Fruit fly (Drosophila melanogaster): ENCODE data around the gene CG3823.

Gene CG3823

dm6 chrX:6338738-6339614 is 35.2 kb downstream of the CG3823 start (continued):
- 0 out of 3 replicates have a peak, but pooled peaks have one; percentile 16 for TF ChIP-seq CG11695 (GFP tag; IDR thresholded peaks at IDR 0.05)
- TF ChIP-seq Mad (GFP tag; optimal IDR thresholded peaks at IDR 0.05): no peak
- TF ChIP-seq ems (GFP tag; optimal IDR thresholded peaks at IDR 0.05): no peak
- TF ChIP-seq Sin3A (optimal IDR thresholded peaks at IDR 0.05): no peak
- TF ChIP-seq Atf-2 (GFP tag; optimal IDR thresholded peaks at IDR 0.05): no peak
- TF ChIP-seq CG10654 (GFP tag; optimal IDR thresholded peaks at IDR 0.05): no peak
- no peak for TF ChIP-seq fd3F (GFP tag; optimal IDR thresholded peaks at IDR 0.05)
- TF ChIP-seq gem (tag; optimal IDR thresholded peaks at IDR 0.05): peak; percentile 34
- TF ChIP-seq cas (GFP tag; IDR thresholded peaks at IDR 0.05): no peak
- 0 out of 3 replicates have a peak, but pooled peaks have one; percentile 39 for TF ChIP-seq CG11456 (GFP tag; IDR thresholded peaks at IDR 0.05)
- peak; percentile 18; the same call in 1 of the 2 replicates for TF ChIP-seq lmd (GFP tag; IDR thresholded peaks at IDR 0.05)
- no peak for TF ChIP-seq Mrtf (GFP tag; IDR thresholded peaks at IDR 0.05)
- no peak for TF ChIP-seq YL-1 (GFP tag; optimal IDR thresholded peaks at IDR 0.05)
- TF ChIP-seq tx (GFP tag; optimal IDR thresholded peaks at IDR 0.05): no peak
- TF ChIP-seq CG4820 (GFP tag; optimal IDR thresholded peaks at IDR 0.05): no peak
- TF ChIP-seq usp (GFP tag; optimal IDR thresholded peaks at IDR 0.05): no peak
- TF ChIP-seq Oli (tag; optimal IDR thresholded peaks at IDR 0.05): peak; percentile 18
- TF ChIP-seq CG13287 (GFP tag; IDR thresholded peaks at IDR 0.05; ENCODE audit: partially characterized antibody): no peak
- no peak for TF ChIP-seq CG30020 (tag; optimal IDR thresholded peaks at IDR 0.05)
- TF ChIP-seq CG4424 (GFP tag; optimal IDR thresholded peaks at IDR 0.05): no peak
- peak; percentile 64 for TF ChIP-seq Drgx (GFP tag; IDR thresholded peaks at IDR 0.05)
- peak; percentile 24 for TF ChIP-seq ind (GFP tag; optimal IDR thresholded peaks at IDR 0.05)
- TF ChIP-seq inv (GFP tag; IDR thresholded peaks at IDR 0.05; ENCODE audit: partially characterized antibody): no peak
- TF ChIP-seq Poxn (GFP tag; IDR thresholded peaks at IDR 0.05): no peak
- TF ChIP-seq Dip2 (GFP tag; IDR thresholded peaks at IDR 0.05): no peak
- no peak for TF ChIP-seq Mes4 (GFP tag; optimal IDR thresholded peaks at IDR 0.05)
- peak; percentile 15 for TF ChIP-seq CG6254 (GFP tag; optimal IDR thresholded peaks at IDR 0.05)
- TF ChIP-seq zen2 (GFP tag; IDR thresholded peaks at IDR 0.05; ENCODE audit: partially characterized antibody): no peak
- no peak for TF ChIP-seq Dp (GFP tag; optimal IDR thresholded peaks at IDR 0.05)
- no peak for TF ChIP-seq bbx (GFP tag; IDR thresholded peaks at IDR 0.05; ENCODE audit: partially characterized antibody)
- TF ChIP-seq sna (GFP tag; IDR thresholded peaks at IDR 0.05; ENCODE audit: partially characterized antibody): no peak
- peak; percentile 17 for TF ChIP-seq org-1 (GFP tag; optimal IDR thresholded peaks at IDR 0.05)
- TF ChIP-seq CG10209 (GFP tag; optimal IDR thresholded peaks at IDR 0.05): no peak
- peak; percentile 79 for TF ChIP-seq Med (GFP tag)
- no peak for TF ChIP-seq NfI (GFP tag; optimal IDR thresholded peaks at IDR 0.05)
- no peak for TF ChIP-seq Tbp (GFP tag; optimal IDR thresholded peaks at IDR 0.05)
- no peak for TF ChIP-seq MESR4 (GFP tag; optimal IDR thresholded peaks at IDR 0.05)
- no peak for TF ChIP-seq cato (GFP tag; optimal IDR thresholded peaks at IDR 0.05; ENCODE audit: borderline replicate concordance)
- TF ChIP-seq pum (GFP tag; optimal IDR thresholded peaks at IDR 0.05): no peak
- TF ChIP-seq CG7963 (GFP tag; IDR thresholded peaks at IDR 0.05; ENCODE audit: partially characterized antibody): no peak
- no peak for TF ChIP-seq btn (GFP tag; optimal IDR thresholded peaks at IDR 0.05)
- TF ChIP-seq sima (GFP tag; optimal IDR thresholded peaks at IDR 0.05): no peak
- TF ChIP-seq CG7786 (GFP tag; optimal IDR thresholded peaks at IDR 0.05): peak; percentile 31
- TF ChIP-seq tgo (GFP tag; IDR thresholded peaks at IDR 0.05): 0 out of 3 replicates have a peak, but pooled peaks have one; percentile 30
- no peak for TF ChIP-seq CG8388 (GFP tag; optimal IDR thresholded peaks at IDR 0.05)
- TF ChIP-seq CG1024 (GFP tag; IDR thresholded peaks at IDR 0.05): no peak
- no peak for TF ChIP-seq Dbx (GFP tag; IDR thresholded peaks at IDR 0.05)
- TF ChIP-seq CG18262 (tag; optimal IDR thresholded peaks at IDR 0.05): peak; percentile 31
- no peak for TF ChIP-seq Max (GFP tag; optimal IDR thresholded peaks at IDR 0.05)
- TF ChIP-seq sim (GFP tag; IDR thresholded peaks at IDR 0.05): no peak

All from whole organism, embryonic.